Fruit fly (Drosophila melanogaster): ENCODE measurements around the gene CG9521.

CG9521 gene

dm6 chrX:14837983-14838382, 15.1 kb downstream of the CG9521 start, which contains the start of gene Grx5 (continued):
- TF ChIP-seq jing (GFP tag; optimal IDR thresholded peaks at IDR 0.05) (no peak), D (optimal IDR thresholded peaks at IDR 0.05) (no peak), D (GFP tag; optimal IDR thresholded peaks at IDR 0.05) (no peak), bcd (GFP tag; optimal IDR thresholded peaks at IDR 0.05) (no peak), Hr51 (GFP tag; optimal IDR thresholded peaks at IDR 0.05) (no peak), CG12391 (tag; optimal IDR thresholded peaks at IDR 0.05) (no peak), Opbp (GFP tag; IDR thresholded peaks at IDR 0.05; ENCODE audit: partially characterized antibody) (peak; percentile 61; the same call in 2 of the 3 replicates), Fer2 (tag; optimal IDR thresholded peaks at IDR 0.05) (no peak), Usf (GFP tag; optimal IDR thresholded peaks at IDR 0.05) (no peak), pan (optimal IDR thresholded peaks at IDR 0.05) (no peak), pan (GFP tag; optimal IDR thresholded peaks at IDR 0.05 in 1 of 2, IDR thresholded peaks at IDR 0.05 in 1 of 2) (no peak), Mad (GFP tag; optimal IDR thresholded peaks at IDR 0.05) (no peak), vfl (GFP tag; optimal IDR thresholded peaks at IDR 0.05) (no peak), Sry-β (GFP tag; optimal IDR thresholded peaks at IDR 0.05) (no peak), CG5180 (GFP tag; optimal IDR thresholded peaks at IDR 0.05) (no peak), CG9437 (GFP tag; optimal IDR thresholded peaks at IDR 0.05) (no peak), gfzf (GFP tag; optimal IDR thresholded peaks at IDR 0.05) (no peak), CG32767 (GFP tag; IDR thresholded peaks at IDR 0.05) (no peak), vvl (GFP tag; IDR thresholded peaks at IDR 0.05) (no peak), CG4282 (GFP tag; optimal IDR thresholded peaks at IDR 0.05) (no peak), Xrp1 (GFP tag; IDR thresholded peaks at IDR 0.05) (no peak), vnd (GFP tag; IDR thresholded peaks at IDR 0.05; ENCODE audit: partially characterized antibody) (peak; percentile 57; the same call in 1 of the 3 replicates), pho (GFP tag; optimal IDR thresholded peaks at IDR 0.05) (no peak), so (GFP tag; IDR thresholded peaks at IDR 0.05) (no peak), NK7.1 (GFP tag; optimal IDR thresholded peaks at IDR 0.05) (no peak), sd (tag; optimal IDR thresholded peaks at IDR 0.05) (no peak), zfh2 (GFP tag; optimal IDR thresholded peaks at IDR 0.05) (no peak), CG13287 (GFP tag; IDR thresholded peaks at IDR 0.05; ENCODE audit: partially characterized antibody) (peak; percentile 76), Doc3 (GFP tag; IDR thresholded peaks at IDR 0.05; ENCODE audit: partially characterized antibody) (peak; percentile 66; the same call in 2 of the 3 replicates), CG2199 (GFP tag; IDR thresholded peaks at IDR 0.05) (no peak), Pdp1 (GFP tag; optimal IDR thresholded peaks at IDR 0.05) (peak in 1 of 2 experiments; percentile 61), grau (tag; optimal IDR thresholded peaks at IDR 0.05) (no peak), E2f1 (GFP tag; IDR thresholded peaks at IDR 0.05) (no peak), CG4707 (GFP tag; optimal IDR thresholded peaks at IDR 0.05) (no peak), CG17328 (GFP tag; IDR thresholded peaks at IDR 0.05) (no peak), cato (GFP tag; optimal IDR thresholded peaks at IDR 0.05; ENCODE audit: borderline replicate concordance) (no peak), scrt (GFP tag; optimal IDR thresholded peaks at IDR 0.05) (no peak), ken (GFP tag; IDR thresholded peaks at IDR 0.05) (no peak), CG31224 (GFP tag; IDR thresholded peaks at IDR 0.05) (no peak), Hr39 (optimal IDR thresholded peaks at IDR 0.05) (no peak), luna (GFP tag; optimal IDR thresholded peaks at IDR 0.05) (no peak), sna (GFP tag; IDR thresholded peaks at IDR 0.05; ENCODE audit: partially characterized antibody) (0 out of 2 replicates have a peak, but pooled peaks have one; percentile 57), lola (GFP tag; optimal IDR thresholded peaks at IDR 0.05) (no peak), CG12299 (tag; optimal IDR thresholded peaks at IDR 0.05) (no peak), CG11696 (GFP tag; IDR thresholded peaks at IDR 0.05) (no peak), fd64A (GFP tag; optimal IDR thresholded peaks at IDR 0.05) (no peak), tna (GFP tag; IDR thresholded peaks at IDR 0.05; ENCODE audit: partially characterized antibody) (peak; percentile 52), bbx (GFP tag; IDR thresholded peaks at IDR 0.05; ENCODE audit: partially characterized antibody) (0 out of 2 replicates have a peak, but pooled peaks have one; percentile 56), CG6791 (GFP tag; IDR thresholded peaks at IDR 0.05; ENCODE audit: partially characterized antibody) (peak; percentile 60; the same call in 2 of the 3 replicates), cas (GFP tag; IDR thresholded peaks at IDR 0.05) (no peak)

Data from whole organism, embryonic.